Worm (Caenorhabditis elegans): ENCODE measurements around the gene rnp-5.

- TF ChIP-seq F13C5.2 (tag; optimal IDR thresholded peaks at IDR 0.05) (no peak), hmbx-1 (tag; optimal IDR thresholded peaks at IDR 0.05) (no peak), aly-1 (tag; optimal IDR thresholded peaks at IDR 0.05) (no peak), tbx-37 (GFP tag; conservative IDR thresholded peaks at IDR 0.05) (no peak), tbx-11 (GFP tag; IDR thresholded peaks at IDR 0.05) (no peak), ama-1 (optimal IDR thresholded peaks at IDR 0.05) (no peak), hmg-4 (GFP tag; optimal IDR thresholded peaks at IDR 0.05) (no peak), ets-7 (tag; optimal IDR thresholded peaks at IDR 0.05) (no peak)
These were observed 3.2 kb upstream of the rnp-5 start for ce11 chrIII:856908-857307.
